Fruit fly (Drosophila melanogaster) whole organism, prepupa: Measurements from ENCODE around the gene Pop4.
A peak's percentile ranks its signal among the peaks of the same experiment; 100 is the strongest.

Experiments used
- Blimp-1 ChIP-seq: fragments of 200-800 bp; sonication (Bioruptor generic); optimal IDR thresholded peaks from 3 replicates; lab custom pipeline; 2017; ENCODE audit warnings: missing biosample characterization, missing genetic modification characterization, mild to moderate bottlenecking, moderate library complexity, missing genetic modification reagents
- CG10631 ChIP-seq: fragments of 200-800 bp; sonication (Bioruptor generic); optimal IDR thresholded peaks from 2 replicates; lab custom pipeline; 2016; ENCODE audit warnings: missing biosample characterization, missing genetic modification characterization
- CG10669 ChIP-seq: fragments of 200-800 bp; sonication (Bioruptor generic); optimal IDR thresholded peaks from 3 replicates; lab custom pipeline; 2018; ENCODE audit warnings: missing biosample characterization, mild to moderate bottlenecking, missing genetic modification characterization, moderate library complexity
- CG11294 ChIP-seq: fragments of 200-800 bp; sonication (Bioruptor generic); IDR thresholded peaks from 2 replicates; pipeline ENCODE4 v1.3.6; 2022; ENCODE audit warnings: missing biosample characterization, missing genetic modification characterization
- CG11762 ChIP-seq: fragments of 200-800 bp; sonication (Bioruptor generic); optimal IDR thresholded peaks from 3 replicates; lab custom pipeline; 2016; ENCODE audit warnings: missing biosample characterization, missing genetic modification characterization; ENCODE audit not compliant: insufficient read depth
- CG11902 ChIP-seq: fragments of 200-800 bp; sonication (Bioruptor generic); optimal IDR thresholded peaks from 3 replicates; lab custom pipeline; 2016; ENCODE audit warnings: missing biosample characterization, missing genetic modification characterization
- CG1621 ChIP-seq: fragments of 200-800 bp; sonication (Bioruptor generic); optimal IDR thresholded peaks from 3 replicates; lab custom pipeline; 2018; ENCODE audit warnings: missing biosample characterization, mild to moderate bottlenecking, missing genetic modification characterization
- CG16779 ChIP-seq: fragments of 200-800 bp; sonication (Bioruptor generic); optimal IDR thresholded peaks from 3 replicates; lab custom pipeline; 2017; ENCODE audit warnings: missing biosample characterization, mild to moderate bottlenecking, missing genetic modification characterization
- CG31627 ChIP-seq: fragments of 200-800 bp; sonication (Bioruptor generic); optimal IDR thresholded peaks from 3 replicates; lab custom pipeline; 2016; ENCODE audit warnings: missing biosample characterization, missing genetic modification characterization
- CG3919 ChIP-seq: fragments of 200-800 bp; sonication (Bioruptor generic); optimal IDR thresholded peaks from 3 replicates; lab custom pipeline; 2016; ENCODE audit warnings: missing biosample characterization, missing genetic modification characterization
- CG4318 ChIP-seq: fragments of 200-800 bp; sonication (Bioruptor generic); optimal IDR thresholded peaks from 3 replicates; lab custom pipeline; 2017; ENCODE audit warnings: missing biosample characterization, mild to moderate bottlenecking, missing genetic modification characterization
- CG6163 ChIP-seq: fragments of 200-800 bp; sonication (Bioruptor generic); IDR thresholded peaks from 3 replicates; pipeline ENCODE4 v1.3.6; 2022; ENCODE audit warnings: missing biosample characterization, missing genetic modification characterization
- CG6792 ChIP-seq: fragments of 200-800 bp; sonication (Bioruptor generic); optimal IDR thresholded peaks from 3 replicates; lab custom pipeline; 2016; ENCODE audit warnings: missing biosample characterization, missing genetic modification characterization
- CG6854 ChIP-seq: fragments of 200-800 bp; sonication (Bioruptor generic); optimal IDR thresholded peaks from 2 replicates; lab custom pipeline; 2017; ENCODE audit warnings: missing biosample characterization, mild to moderate bottlenecking, missing genetic modification characterization
- CG8119 ChIP-seq: fragments of 200-800 bp; sonication (Bioruptor generic); IDR thresholded peaks from 3 replicates; pipeline ENCODE4 v1.3.6; 2022; ENCODE audit warnings: missing biosample characterization, missing genetic modification characterization
- CG9139 ChIP-seq: fragments of 200-800 bp; sonication (Bioruptor generic); optimal IDR thresholded peaks from 3 replicates; lab custom pipeline; 2017; ENCODE audit warnings: missing biosample characterization, mild to moderate bottlenecking, missing genetic modification characterization
- Eip75B ChIP-seq: fragments of 200-800 bp; sonication (Bioruptor generic); optimal IDR thresholded peaks from 3 replicates; lab custom pipeline; 2016; ENCODE audit warnings: missing biosample characterization, missing genetic modification characterization
- Eip78C ChIP-seq: fragments of 200-800 bp; sonication (Bioruptor generic); peaks from one replicate; lab custom pipeline; 2016; ENCODE audit warnings: missing biosample characterization, missing genetic modification characterization
- Eip93F ChIP-seq: fragments of 200-800 bp; sonication (Bioruptor generic); optimal IDR thresholded peaks from 2 replicates; lab custom pipeline; 2016; ENCODE audit warnings: missing biosample characterization, mild to moderate bottlenecking, missing genetic modification characterization
- Ets21C ChIP-seq: fragments of 200-800 bp; sonication (Bioruptor generic); optimal IDR thresholded peaks from 3 replicates; lab custom pipeline; 2016; ENCODE audit warnings: missing biosample characterization, missing genetic modification characterization
- Ets96B ChIP-seq: fragments of 200-800 bp; optimal IDR thresholded peaks from 2 replicates; lab custom pipeline; 2019; ENCODE audit warnings: missing biosample characterization, mild to moderate bottlenecking, missing genetic modification characterization, moderate library complexity
- Hr38 ChIP-seq: sonication (Bioruptor generic); optimal IDR thresholded peaks from 2 replicates; lab custom pipeline; 2016; ENCODE audit warnings: missing biosample characterization, missing genetic modification characterization
- Hr39 ChIP-seq: fragments of 200-800 bp; sonication (Bioruptor generic); optimal IDR thresholded peaks from 2 replicates; lab custom pipeline; 2016; ENCODE audit warnings: missing biosample characterization, missing genetic modification characterization
- Hr4 ChIP-seq: fragments of 200-800 bp; sonication (Bioruptor generic); optimal IDR thresholded peaks from 3 replicates; lab custom pipeline; 2016; ENCODE audit warnings: missing biosample characterization, missing genetic modification characterization
- Lpt ChIP-seq: fragments of 200-800 bp; sonication (Bioruptor generic); optimal IDR thresholded peaks from 3 replicates; lab custom pipeline; 2016; ENCODE audit warnings: missing biosample characterization, missing genetic modification characterization
- Met ChIP-seq: fragments of 200-800 bp; sonication (Bioruptor generic); optimal IDR thresholded peaks from 3 replicates; lab custom pipeline; 2016; ENCODE audit warnings: missing biosample characterization, missing genetic modification characterization
- Sox14 ChIP-seq: fragments of 200-800 bp; sonication (Bioruptor generic); optimal IDR thresholded peaks from 3 replicates; lab custom pipeline; 2016; ENCODE audit warnings: missing biosample characterization, missing genetic modification characterization
- Sox15 ChIP-seq: fragments of 200-800 bp; sonication (Bioruptor generic); optimal IDR thresholded peaks from 3 replicates; lab custom pipeline; 2016; ENCODE audit warnings: missing biosample characterization, missing genetic modification characterization
- cyc ChIP-seq: fragments of 200-800 bp; sonication (Bioruptor generic); optimal IDR thresholded peaks from 3 replicates; lab custom pipeline; 2016; ENCODE audit warnings: missing biosample characterization, missing genetic modification characterization
- dsx ChIP-seq: fragments of 200-800 bp; optimal IDR thresholded peaks from 3 replicates; lab custom pipeline; 2019; ENCODE audit warnings: missing biosample characterization, mild to moderate bottlenecking, missing genetic modification characterization, moderate library complexity; ENCODE audit not compliant: poor library complexity, severe bottlenecking
- eg ChIP-seq: fragments of 200-800 bp; sonication (Bioruptor generic); IDR thresholded peaks from 3 replicates; pipeline ENCODE4 v1.3.6; 2022; ENCODE audit warnings: missing biosample characterization, missing genetic modification characterization
- esn ChIP-seq: fragments of 200-800 bp; sonication (Bioruptor generic); optimal IDR thresholded peaks from 2 replicates; lab custom pipeline; 2016; ENCODE audit warnings: missing biosample characterization, mild to moderate bottlenecking, missing genetic modification characterization, moderate library complexity
- fd85E ChIP-seq: fragments of 200-800 bp; sonication (Bioruptor generic); optimal IDR thresholded peaks from 3 replicates; lab custom pipeline; 2016; ENCODE audit warnings: missing biosample characterization, missing genetic modification characterization
- fkh ChIP-seq: fragments of 200-800 bp; sonication (Bioruptor generic); optimal IDR thresholded peaks from 3 replicates; lab custom pipeline; 2017; ENCODE audit warnings: missing biosample characterization, mild to moderate bottlenecking, missing genetic modification characterization, moderate library complexity
- lz ChIP-seq: fragments of 200-800 bp; sonication (Bioruptor generic); optimal IDR thresholded peaks from 3 replicates; lab custom pipeline; 2016; ENCODE audit warnings: missing biosample characterization, missing genetic modification characterization
- net ChIP-seq: fragments of 200-800 bp; sonication (Bioruptor generic); optimal IDR thresholded peaks from 3 replicates; lab custom pipeline; 2016; ENCODE audit warnings: missing biosample characterization, missing genetic modification characterization
- pdm3 ChIP-seq: fragments of 200-800 bp; sonication (Bioruptor generic); optimal IDR thresholded peaks from 3 replicates; lab custom pipeline; 2016; ENCODE audit warnings: missing biosample characterization, missing genetic modification characterization
- salr ChIP-seq, 2 experiments: fragments of 200-800 bp; sonication (Bioruptor generic); optimal IDR thresholded peaks; 3 replicates each; lab custom pipeline; 2016 to 2018; ENCODE audit warnings: missing biosample characterization in 2 of 2, missing genetic modification characterization in 2 of 2, mild to moderate bottlenecking in 1 of 2
- topi ChIP-seq: fragments of 200-800 bp; sonication (Bioruptor generic); optimal IDR thresholded peaks from 3 replicates; lab custom pipeline; 2016; ENCODE audit warnings: missing biosample characterization, missing genetic modification characterization
- vri ChIP-seq: fragments of 200-800 bp; sonication (Bioruptor generic); optimal IDR thresholded peaks from 3 replicates; lab custom pipeline; 2016; ENCODE audit warnings: missing biosample characterization, mild to moderate bottlenecking, missing genetic modification characterization

Gene Pop4

dm6 chr3L:7958083-7958482 is 20.4 kb downstream of the Pop4 start:
- TF ChIP-seq Eip78C (GFP tag; lab: Kevin White, UChicago), result peak; percentile 33
- TF ChIP-seq Sox15, result no peak
- TF ChIP-seq, all 60 proteins: peak for 1

- TF ChIP-seq Hr39 (GFP tag; lab: Kevin White, UChicago), result no peak
- TF ChIP-seq CG9139, result no peak
- no peak for TF ChIP-seq CG4318 (GFP tag; lab: Kevin White, UChicago)
- no peak for TF ChIP-seq CG10631 (GFP tag; lab: Kevin White, UChicago)
- TF ChIP-seq CG6163 (GFP tag; lab: Robert Waterston, UW), result no peak
- TF ChIP-seq eg (GFP tag; lab: Robert Waterston, UW), result no peak
- no peak for TF ChIP-seq Sox14 (GFP tag; lab: Kevin White, UChicago)
- TF ChIP-seq Ets96B (tag; lab: Kevin White, UChicago), result no peak
- no peak for TF ChIP-seq lz
- TF ChIP-seq CG6854 (GFP tag; lab: Kevin White, UChicago), result no peak
- TF ChIP-seq Blimp-1 (GFP tag; lab: Kevin White, UChicago), result no peak
- TF ChIP-seq salr (GFP tag; optimal IDR thresholded peaks at IDR 0.05; lab: Kevin White, UChicago), result no peak
- no peak for TF ChIP-seq Lpt (GFP tag; lab: Kevin White, UChicago)
- TF ChIP-seq Met (GFP tag; lab: Kevin White, UChicago), result no peak
- TF ChIP-seq Eip93F (GFP tag; lab: Kevin White, UChicago), result no peak
- TF ChIP-seq Hr38 (GFP tag; lab: Kevin White, UChicago), result no peak
- no peak for TF ChIP-seq Hr4 (GFP tag; lab: Kevin White, UChicago)
- TF ChIP-seq esn (GFP tag; lab: Kevin White, UChicago), result no peak
Measured at dm6 chr3L:7956718-7957117, 21.7 kb downstream of the Pop4 start.

DNA sequence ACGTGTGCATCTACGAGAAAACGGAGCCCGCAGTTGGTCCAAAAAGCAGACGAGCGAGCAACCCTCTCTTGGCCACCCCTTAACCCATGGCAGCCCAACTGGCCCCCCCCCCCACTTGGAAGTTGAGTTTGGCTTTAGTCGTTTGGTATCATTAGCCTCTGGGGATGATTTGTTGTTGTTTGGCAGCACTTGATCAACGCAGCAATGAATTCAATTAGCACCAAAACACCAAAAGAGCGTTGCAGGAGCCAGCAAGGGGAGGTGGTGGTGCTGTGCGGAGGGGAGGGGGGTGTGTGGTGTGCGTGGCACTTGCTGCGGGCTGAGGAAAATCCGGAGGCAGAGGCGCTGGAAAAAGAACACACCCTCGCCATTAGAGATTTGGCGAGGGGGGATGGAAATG is 23.5 kb downstream of the Pop4 start:
- TF ChIP-seq dsx (no peak), CG11294 (no peak), Hr4 (GFP tag; lab: Kevin White, UChicago) (no peak), CG8119 (GFP tag; lab: Robert Waterston, UW) (no peak), Ets21C (GFP tag; lab: Kevin White, UChicago) (no peak), CG9139 (no peak), net (GFP tag; lab: Kevin White, UChicago) (no peak), Hr39 (GFP tag; lab: Kevin White, UChicago) (no peak), CG31627 (no peak), CG3919 (GFP tag; lab: Kevin White, UChicago) (no peak), CG10669 (no peak), vri (GFP tag; lab: Kevin White, UChicago) (no peak), CG1621 (tag; lab: Kevin White, UChicago) (no peak)
- TF ChIP-seq, all 60 proteins: peak for 0

DNA sequence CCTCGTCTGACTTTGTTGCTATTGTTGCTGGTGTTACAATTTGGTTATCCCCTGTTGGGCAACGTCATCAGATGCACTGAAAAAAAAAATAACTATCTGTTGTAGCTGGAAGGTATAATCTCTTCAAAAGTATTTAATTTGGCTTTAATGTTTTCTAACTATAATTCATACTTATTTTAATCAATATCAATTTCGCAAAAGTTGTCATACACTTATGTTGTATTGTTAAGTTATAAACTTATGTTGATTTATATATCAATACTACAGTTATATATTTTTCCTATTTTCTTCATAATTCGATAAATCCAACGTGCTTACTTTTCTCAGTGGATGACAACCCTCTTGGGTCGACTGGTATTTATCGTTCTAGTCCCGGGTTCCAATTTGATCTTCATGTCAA is 24.7 kb downstream of the Pop4 start:
- no peak for TF ChIP-seq lz
- TF ChIP-seq CG9139, result no peak
- no peak for TF ChIP-seq fd85E (GFP tag; lab: Kevin White, UChicago)
- TF ChIP-seq Sox14 (GFP tag; lab: Kevin White, UChicago), result no peak
- TF ChIP-seq CG6792 (GFP tag; lab: Kevin White, UChicago), result no peak
- no peak for TF ChIP-seq cyc (GFP tag; lab: Kevin White, UChicago)
- TF ChIP-seq topi (GFP tag; lab: Kevin White, UChicago), result no peak
- no peak for TF ChIP-seq CG11902 (GFP tag; lab: Kevin White, UChicago)
- no peak for TF ChIP-seq CG11294
- TF ChIP-seq fkh, result no peak
- TF ChIP-seq Ets96B (tag; lab: Kevin White, UChicago), result no peak
- no peak for TF ChIP-seq CG11762
- no peak for TF ChIP-seq CG1621 (tag; lab: Kevin White, UChicago)
- TF ChIP-seq pdm3 (GFP tag; lab: Kevin White, UChicago), result no peak
- no peak for TF ChIP-seq Eip75B (GFP tag; lab: Kevin White, UChicago)
- no peak for TF ChIP-seq Ets21C (GFP tag; lab: Kevin White, UChicago)
- TF ChIP-seq dsx, result no peak
- TF ChIP-seq CG16779 (tag; lab: Kevin White, UChicago), result no peak
- no peak for TF ChIP-seq CG4318 (GFP tag; lab: Kevin White, UChicago)
